Comparison of ENCODE assay signal across 1 fruit fly cellular context in genomic region chr3R:13796071-13796470, dm6.
TF ChIP-seq lines count a peak whose summit lies in the region.

No protein-coding gene starts in this region.

TF ChIP-seq in whole organism, embryonic, 481 proteins besides CTCF, POLR2A, EP300 and RAD21 (continued from another document):
- TF ChIP-seq CG7839 (tag; optimal IDR thresholded peaks at IDR 0.05; lab: Kevin White, UChicago) = peak; percentile 30
- no peak for TF ChIP-seq yki (optimal IDR thresholded peaks at IDR 0.05; lab: Kevin White, UChicago)
- TF ChIP-seq lmd (GFP tag; IDR thresholded peaks at IDR 0.05; lab: Robert Waterston, UW) = no peak
- no peak for TF ChIP-seq MTF-1 (GFP tag; optimal IDR thresholded peaks at IDR 0.05; lab: Kevin White, UChicago; ENCODE audit: borderline replicate concordance)
- TF ChIP-seq gcm2 (GFP tag; optimal IDR thresholded peaks at IDR 0.05; lab: Kevin White, UChicago) = no peak
- TF ChIP-seq CG17802 (tag; optimal IDR thresholded peaks at IDR 0.05; lab: Kevin White, UChicago) = peak; percentile 2
- TF ChIP-seq Neu2 (GFP tag; optimal IDR thresholded peaks at IDR 0.05; lab: Kevin White, UChicago; ENCODE audit: borderline replicate concordance) = no peak
- TF ChIP-seq D19A (tag; optimal IDR thresholded peaks at IDR 0.05; lab: Kevin White, UChicago) = peak; percentile 49
- no peak for TF ChIP-seq CG8478 (optimal IDR thresholded peaks at IDR 0.05; lab: Kevin White, UChicago)
- peak; percentile 34 for TF ChIP-seq CG8924 (tag; optimal IDR thresholded peaks at IDR 0.05; lab: Kevin White, UChicago)
- no peak for TF ChIP-seq da (GFP tag; optimal IDR thresholded peaks at IDR 0.05; lab: Kevin White, UChicago)
- TF ChIP-seq grau (tag; optimal IDR thresholded peaks at IDR 0.05; lab: Kevin White, UChicago) = peak; percentile 41
- no peak for TF ChIP-seq CG9932 (GFP tag; IDR thresholded peaks at IDR 0.05; lab: Robert Waterston, UW)
- TF ChIP-seq ATbp (GFP tag; optimal IDR thresholded peaks at IDR 0.05; lab: Kevin White, UChicago) = peak; percentile 45
- TF ChIP-seq CG1233 (GFP tag; optimal IDR thresholded peaks at IDR 0.05; lab: Kevin White, UChicago) = no peak
- peak; percentile 47 for TF ChIP-seq CG6254 (GFP tag; optimal IDR thresholded peaks at IDR 0.05; lab: Kevin White, UChicago)
- no peak for TF ChIP-seq Max (GFP tag; optimal IDR thresholded peaks at IDR 0.05; lab: Kevin White, UChicago)
- no peak for TF ChIP-seq CG10462 (GFP tag; optimal IDR thresholded peaks at IDR 0.05; lab: Kevin White, UChicago)
- no peak for TF ChIP-seq CG4854 (GFP tag; optimal IDR thresholded peaks at IDR 0.05; lab: Kevin White, UChicago)
- peak; percentile 38 for TF ChIP-seq fd96Cb (tag; optimal IDR thresholded peaks at IDR 0.05; lab: Kevin White, UChicago)
- TF ChIP-seq maf-S (GFP tag; optimal IDR thresholded peaks at IDR 0.05; lab: Kevin White, UChicago) = no peak
- no peak for TF ChIP-seq CG15073 (GFP tag; optimal IDR thresholded peaks at IDR 0.05; lab: Kevin White, UChicago)
- TF ChIP-seq bsh (GFP tag; optimal IDR thresholded peaks at IDR 0.05; lab: Kevin White, UChicago) = peak in 1 of 2 experiments; percentile 85
- TF ChIP-seq CG8765 (GFP tag; IDR thresholded peaks at IDR 0.05; lab: Robert Waterston, UW) = no peak
- TF ChIP-seq jing (GFP tag; optimal IDR thresholded peaks at IDR 0.05; lab: Kevin White, UChicago) = peak; percentile 8
- peak; percentile 47 for TF ChIP-seq CG8388 (GFP tag; optimal IDR thresholded peaks at IDR 0.05; lab: Kevin White, UChicago)
- no peak for TF ChIP-seq Doc3 (GFP tag; IDR thresholded peaks at IDR 0.05; lab: Robert Waterston, UW; ENCODE audit: partially characterized antibody)
- TF ChIP-seq cwo (GFP tag; optimal IDR thresholded peaks at IDR 0.05; lab: Kevin White, UChicago) = no peak
- peak; percentile 15 for TF ChIP-seq CG1602 (GFP tag; optimal IDR thresholded peaks at IDR 0.05; lab: Kevin White, UChicago)
- no peak for TF ChIP-seq Gsc (GFP tag; IDR thresholded peaks at IDR 0.05; lab: Robert Waterston, UW)
- TF ChIP-seq Scr (GFP tag; IDR thresholded peaks at IDR 0.05; lab: Robert Waterston, UW; ENCODE audit: partially characterized antibody) = no peak
- TF ChIP-seq br (optimal IDR thresholded peaks at IDR 0.05; lab: Kevin White, UChicago) = no peak
- TF ChIP-seq chm (GFP tag; IDR thresholded peaks at IDR 0.05; lab: Robert Waterston, UW) = no peak
- TF ChIP-seq CG17829 (tag; optimal IDR thresholded peaks at IDR 0.05; lab: Kevin White, UChicago) = peak; percentile 66
- no peak for TF ChIP-seq hkb (optimal IDR thresholded peaks at IDR 0.05; lab: Kevin White, UChicago)
- no peak for TF ChIP-seq hkb (GFP tag; IDR thresholded peaks at IDR 0.05; lab: Robert Waterston, UW)
- peak; percentile 57 for TF ChIP-seq CG17361 (GFP tag; IDR thresholded peaks at IDR 0.05; lab: Robert Waterston, UW)
- no peak for TF ChIP-seq CG5245 (GFP tag; optimal IDR thresholded peaks at IDR 0.05; lab: Kevin White, UChicago)
- TF ChIP-seq onecut (GFP tag; IDR thresholded peaks at IDR 0.05; lab: Robert Waterston, UW) = no peak
- no peak for TF ChIP-seq CG4282 (GFP tag; optimal IDR thresholded peaks at IDR 0.05; lab: Kevin White, UChicago)
- TF ChIP-seq CG4328 (GFP tag; optimal IDR thresholded peaks at IDR 0.05; lab: Kevin White, UChicago) = no peak
- no peak for TF ChIP-seq lbe (GFP tag; optimal IDR thresholded peaks at IDR 0.05; lab: Kevin White, UChicago)
- TF ChIP-seq CG18011 (GFP tag; optimal IDR thresholded peaks at IDR 0.05; lab: Kevin White, UChicago) = no peak
- no peak for TF ChIP-seq MESR4 (GFP tag; optimal IDR thresholded peaks at IDR 0.05; lab: Kevin White, UChicago)
- TF ChIP-seq ranshi (GFP tag; IDR thresholded peaks at IDR 0.05; lab: Robert Waterston, UW) = no peak
- TF ChIP-seq pho (GFP tag; optimal IDR thresholded peaks at IDR 0.05; lab: Kevin White, UChicago) = no peak
- no peak for TF ChIP-seq vnd (GFP tag; IDR thresholded peaks at IDR 0.05; lab: Robert Waterston, UW; ENCODE audit: partially characterized antibody)
- peak; percentile 54 for TF ChIP-seq Xrp1 (GFP tag; IDR thresholded peaks at IDR 0.05; lab: Robert Waterston, UW)
- TF ChIP-seq CG31224 (GFP tag; IDR thresholded peaks at IDR 0.05; lab: Robert Waterston, UW) = no peak
- TF ChIP-seq CG9876 (GFP tag; optimal IDR thresholded peaks at IDR 0.05; lab: Kevin White, UChicago) = no peak
- peak; percentile 8 for TF ChIP-seq CG2202 (tag; optimal IDR thresholded peaks at IDR 0.05; lab: Kevin White, UChicago)
- no peak for TF ChIP-seq Ada2b (GFP tag; IDR thresholded peaks at IDR 0.05; lab: Robert Waterston, UW)
- TF ChIP-seq Rx (GFP tag; IDR thresholded peaks at IDR 0.05; lab: Robert Waterston, UW) = no peak
- peak; percentile 67 for TF ChIP-seq CG15601 (tag; optimal IDR thresholded peaks at IDR 0.05; lab: Kevin White, UChicago)
- no peak for TF ChIP-seq CG2889 (GFP tag; IDR thresholded peaks at IDR 0.05; lab: Robert Waterston, UW)
- TF ChIP-seq Ssrp (tag; optimal IDR thresholded peaks at IDR 0.05; lab: Kevin White, UChicago) = peak; percentile 59
- TF ChIP-seq nmo (GFP tag; optimal IDR thresholded peaks at IDR 0.05; lab: Kevin White, UChicago) = peak; percentile 57
- no peak for TF ChIP-seq CG10565 (GFP tag; optimal IDR thresholded peaks at IDR 0.05; lab: Kevin White, UChicago)
- TF ChIP-seq CrebB (tag; optimal IDR thresholded peaks at IDR 0.05; lab: Kevin White, UChicago) = no peak
- TF ChIP-seq CG8359 (GFP tag; optimal IDR thresholded peaks at IDR 0.05; lab: Kevin White, UChicago; ENCODE audit: borderline replicate concordance) = peak; percentile 41
- no peak for TF ChIP-seq hb (GFP tag; IDR thresholded peaks at IDR 0.05; lab: Robert Waterston, UW; ENCODE audit: partially characterized antibody)
- peak; percentile 29 for TF ChIP-seq gsb-n (tag; optimal IDR thresholded peaks at IDR 0.05; lab: Kevin White, UChicago)
- TF ChIP-seq CG14710 (tag; optimal IDR thresholded peaks at IDR 0.05; lab: Kevin White, UChicago) = peak; percentile 60
- no peak for TF ChIP-seq Eip74EF (GFP tag; optimal IDR thresholded peaks at IDR 0.05; lab: Kevin White, UChicago)
- no peak for TF ChIP-seq Poxn (GFP tag; IDR thresholded peaks at IDR 0.05; lab: Robert Waterston, UW)
- TF ChIP-seq Spps (tag; optimal IDR thresholded peaks at IDR 0.05; lab: Kevin White, UChicago) = peak; percentile 8
- TF ChIP-seq CG13123 (GFP tag; optimal IDR thresholded peaks at IDR 0.05; lab: Kevin White, UChicago) = no peak
- no peak for TF ChIP-seq CG9797 (GFP tag; optimal IDR thresholded peaks at IDR 0.05; lab: Kevin White, UChicago)
- peak; percentile 31 for TF ChIP-seq CG33557 (GFP tag; optimal IDR thresholded peaks at IDR 0.05; lab: Kevin White, UChicago)
- TF ChIP-seq Dll (GFP tag; IDR thresholded peaks at IDR 0.05; lab: Robert Waterston, UW; ENCODE audit: partially characterized antibody) = no peak
- peak; percentile 63 for TF ChIP-seq sens (GFP tag; lab: Kevin White, UChicago)
- TF ChIP-seq Drgx (GFP tag; IDR thresholded peaks at IDR 0.05; lab: Robert Waterston, UW) = peak; percentile 40
- peak; percentile 52 for TF ChIP-seq dmrt11E (tag; optimal IDR thresholded peaks at IDR 0.05; lab: Kevin White, UChicago)
- TF ChIP-seq E2f1 (GFP tag; IDR thresholded peaks at IDR 0.05; lab: Robert Waterston, UW) = no peak
- TF ChIP-seq CG14050 (GFP tag; IDR thresholded peaks at IDR 0.05; lab: Robert Waterston, UW) = no peak
- no peak for TF ChIP-seq CG12744 (GFP tag; optimal IDR thresholded peaks at IDR 0.05; lab: Kevin White, UChicago)
- TF ChIP-seq CG4820 (GFP tag; optimal IDR thresholded peaks at IDR 0.05; lab: Kevin White, UChicago) = peak; percentile 2
- peak; percentile 40 for TF ChIP-seq CG12391 (tag; optimal IDR thresholded peaks at IDR 0.05; lab: Kevin White, UChicago)
- peak; percentile 60 for TF ChIP-seq CG31441 (GFP tag; IDR thresholded peaks at IDR 0.05; lab: Robert Waterston, UW)
- no peak for TF ChIP-seq CG3726 (GFP tag; IDR thresholded peaks at IDR 0.05; lab: Robert Waterston, UW)
- no peak for TF ChIP-seq ac (GFP tag; optimal IDR thresholded peaks at IDR 0.05; lab: Kevin White, UChicago)
- TF ChIP-seq CG10979 (tag; optimal IDR thresholded peaks at IDR 0.05; lab: Kevin White, UChicago) = peak; percentile 76
- no peak for TF ChIP-seq vfl (GFP tag; optimal IDR thresholded peaks at IDR 0.05; lab: Kevin White, UChicago)
- TF ChIP-seq scrt (GFP tag; optimal IDR thresholded peaks at IDR 0.05; lab: Kevin White, UChicago) = no peak
- no peak for TF ChIP-seq CG11247 (GFP tag; IDR thresholded peaks at IDR 0.05; lab: Robert Waterston, UW)
- no peak for TF ChIP-seq CG14860 (GFP tag; IDR thresholded peaks at IDR 0.05; lab: Robert Waterston, UW; ENCODE audit: partially characterized antibody)
- no peak for TF ChIP-seq CG3281 (GFP tag; optimal IDR thresholded peaks at IDR 0.05; lab: Kevin White, UChicago)
- no peak for TF ChIP-seq trh (GFP tag; optimal IDR thresholded peaks at IDR 0.05; lab: Kevin White, UChicago)
- TF ChIP-seq ci (GFP tag; IDR thresholded peaks at IDR 0.05; lab: Robert Waterston, UW) = 0 out of 3 replicates have a peak, but pooled peaks have one; percentile 9
- no peak for TF ChIP-seq CG9215 (GFP tag; IDR thresholded peaks at IDR 0.05; lab: Robert Waterston, UW)
- no peak for TF ChIP-seq CG11696 (GFP tag; IDR thresholded peaks at IDR 0.05; lab: Robert Waterston, UW)
- TF ChIP-seq NC2α (GFP tag; optimal IDR thresholded peaks at IDR 0.05; lab: Kevin White, UChicago) = no peak
- no peak for TF ChIP-seq CG4404 (GFP tag; IDR thresholded peaks at IDR 0.05; lab: Robert Waterston, UW)
- TF ChIP-seq CoRest (tag; optimal IDR thresholded peaks at IDR 0.05; lab: Kevin White, UChicago) = peak; percentile 28
- TF ChIP-seq D (optimal IDR thresholded peaks at IDR 0.05; lab: Kevin White, UChicago) = no peak
- peak; percentile 48 for TF ChIP-seq D (GFP tag; optimal IDR thresholded peaks at IDR 0.05; lab: Kevin White, UChicago)
- TF ChIP-seq row (GFP tag; IDR thresholded peaks at IDR 0.05; lab: Robert Waterston, UW) = peak; percentile 26; the same call in 1 of the 3 replicates
- peak; percentile 39 for TF ChIP-seq PHDP (tag; optimal IDR thresholded peaks at IDR 0.05; lab: Kevin White, UChicago)
- no peak for TF ChIP-seq CG6689 (GFP tag; IDR thresholded peaks at IDR 0.05; lab: Robert Waterston, UW)
- TF ChIP-seq CG2678 (tag; optimal IDR thresholded peaks at IDR 0.05; lab: Kevin White, UChicago) = peak; percentile 54
- TF ChIP-seq Dip2 (GFP tag; IDR thresholded peaks at IDR 0.05; lab: Robert Waterston, UW) = no peak
- peak; percentile 57 for TF ChIP-seq phol (tag; optimal IDR thresholded peaks at IDR 0.05; lab: Kevin White, UChicago)
- TF ChIP-seq CG18262 (tag; optimal IDR thresholded peaks at IDR 0.05; lab: Kevin White, UChicago) = peak; percentile 69
